Fruit fly (Drosophila melanogaster) whole organism, embryonic: ENCODE measurements around the gene Sfp33A2.

Experiments
- Atf-2 ChIP-seq: fragments of 200-800 bp; sonication (Bioruptor generic); optimal IDR thresholded peaks from 2 replicates; lab custom pipeline; 2016; ENCODE audit warnings: missing biosample characterization, missing genetic modification characterization
- Bteb2 ChIP-seq: fragments of 200-800 bp; sonication (Bioruptor generic); optimal IDR thresholded peaks from 2 replicates; lab custom pipeline; 2016; ENCODE audit warnings: missing biosample characterization, missing genetic modification characterization
- CG10147 ChIP-seq: fragments of 200-800 bp; sonication (Bioruptor generic); optimal IDR thresholded peaks from 2 replicates; lab custom pipeline; 2019; ENCODE audit warnings: missing biosample characterization, mild to moderate bottlenecking, missing genetic modification characterization, moderate library complexity
- CG10366 ChIP-seq: fragments of 200-800 bp; sonication (Bioruptor generic); IDR thresholded peaks from 2 replicates; pipeline ENCODE4 v1.3.6; 2022; ENCODE audit warnings: missing biosample characterization, missing genetic modification characterization
- CG10431 ChIP-seq: fragments of 200-800 bp; sonication (Bioruptor generic); optimal IDR thresholded peaks from 3 replicates; lab custom pipeline; 2018; ENCODE audit warnings: missing biosample characterization, mild to moderate bottlenecking, missing genetic modification characterization
- CG11456 ChIP-seq: fragments of 200-800 bp; sonication (Bioruptor generic); IDR thresholded peaks from 3 replicates; pipeline ENCODE4 v1.3.6; 2022; ENCODE audit warnings: missing biosample characterization, missing genetic modification characterization
- CG11695 ChIP-seq: fragments of 200-800 bp; sonication (Bioruptor generic); IDR thresholded peaks from 3 replicates; pipeline ENCODE4 v1.3.6; 2022; ENCODE audit warnings: missing biosample characterization, missing genetic modification characterization
- CG13123 ChIP-seq: fragments of 200-800 bp; sonication (Bioruptor generic); optimal IDR thresholded peaks from 2 replicates; lab custom pipeline; 2016; ENCODE audit warnings: missing biosample characterization, missing genetic modification characterization
- CG14710 ChIP-seq: fragments of 200-800 bp; sonication (Bioruptor generic); optimal IDR thresholded peaks from 3 replicates; lab custom pipeline; 2019; ENCODE audit warnings: missing biosample characterization, mild to moderate bottlenecking, missing genetic modification characterization, moderate library complexity
- CG18262 ChIP-seq: fragments of 200-800 bp; optimal IDR thresholded peaks from 3 replicates; lab custom pipeline; 2019; ENCODE audit warnings: missing biosample characterization, mild to moderate bottlenecking, missing genetic modification characterization, moderate library complexity
- CG34224 ChIP-seq: fragments of 200-800 bp; sonication (Bioruptor generic); IDR thresholded peaks from 3 replicates; pipeline ENCODE4 v1.3.6; 2022; ENCODE audit warnings: missing biosample characterization, missing genetic modification characterization; ENCODE audit not compliant: partially characterized antibody
- CG4328 ChIP-seq: fragments of 200-800 bp; sonication (Bioruptor generic); optimal IDR thresholded peaks from 3 replicates; lab custom pipeline; 2017; ENCODE audit warnings: missing biosample characterization, missing genetic modification reagents, missing genetic modification characterization
- CG6854 ChIP-seq: fragments of 200-800 bp; sonication (Bioruptor generic); optimal IDR thresholded peaks from 3 replicates; lab custom pipeline; 2017; ENCODE audit warnings: missing biosample characterization, mild to moderate bottlenecking, missing genetic modification characterization
- CG7556 ChIP-seq: fragments of 200-800 bp; sonication (Bioruptor generic); optimal IDR thresholded peaks from 2 replicates; lab custom pipeline; 2017; ENCODE audit warnings: missing biosample characterization, mild to moderate bottlenecking, missing genetic modification characterization
- CG8089 ChIP-seq: fragments of 200-800 bp; sonication (Bioruptor generic); optimal IDR thresholded peaks from 3 replicates; lab custom pipeline; 2016; ENCODE audit warnings: missing biosample characterization, missing genetic modification characterization
- Dll ChIP-seq: fragments of 200-800 bp; sonication (Bioruptor generic); IDR thresholded peaks from 4 replicates; pipeline ENCODE4 v1.3.6; 2022; ENCODE audit warnings: missing biosample characterization, missing genetic modification characterization; ENCODE audit not compliant: partially characterized antibody
- GATAe ChIP-seq: fragments of 200-800 bp; sonication (Bioruptor generic); conservative IDR thresholded peaks from 2 replicates; pipeline ENCODE4 v1.3.6; 2022; ENCODE audit warnings: missing biosample characterization, missing genetic modification characterization
- H2.0 ChIP-seq: fragments of 200-800 bp; sonication (Bioruptor generic); IDR thresholded peaks from 2 replicates; pipeline ENCODE4 v1.3.6; 2022; ENCODE audit warnings: missing biosample characterization, missing genetic modification characterization
- HLH4C ChIP-seq: fragments of 200-800 bp; sonication (Bioruptor generic); IDR thresholded peaks from 3 replicates; pipeline ENCODE4 v1.3.6; 2022; ENCODE audit warnings: missing biosample characterization, missing genetic modification characterization; ENCODE audit not compliant: partially characterized antibody
- Hr39 ChIP-seq: fragments of >200 bp; optimal IDR thresholded peaks from 2 replicates; lab custom pipeline; 2017
- Mad ChIP-seq: fragments of 200-800 bp; sonication (Bioruptor generic); optimal IDR thresholded peaks from 2 replicates; lab custom pipeline; 2016; ENCODE audit warnings: missing biosample characterization, missing genetic modification characterization
- Med ChIP-seq: fragments of 200-800 bp; sonication (Bioruptor generic); peaks from one replicate; lab custom pipeline; 2016; ENCODE audit warnings: missing biosample characterization, missing genetic modification characterization, mild to moderate bottlenecking, inconsistent platforms, moderate library complexity
- Nf-YA ChIP-seq: fragments of 200-800 bp; sonication (Bioruptor generic); IDR thresholded peaks from 2 replicates; pipeline ENCODE4 v1.3.6; 2022; ENCODE audit warnings: missing biosample characterization, missing genetic modification characterization
- Nf-YB ChIP-seq: fragments of 200-800 bp; sonication (Bioruptor generic); optimal IDR thresholded peaks from 3 replicates; lab custom pipeline; 2019; ENCODE audit warnings: missing biosample characterization, mild to moderate bottlenecking, missing genetic modification characterization, moderate library complexity
- Pdp1 ChIP-seq, 2 experiments: fragments of 200-800 bp; sonication (Bioruptor generic); optimal IDR thresholded peaks; 3 replicates each; lab custom pipeline; 2016; ENCODE audit warnings: missing biosample characterization in 2 of 2, missing genetic modification characterization in 2 of 2, mild to moderate bottlenecking in 1 of 2, moderate library complexity in 1 of 2
- Sox100B ChIP-seq: fragments of 200-800 bp; sonication (Bioruptor generic); optimal IDR thresholded peaks from 3 replicates; lab custom pipeline; 2018; ENCODE audit warnings: missing biosample characterization, mild to moderate bottlenecking, missing genetic modification characterization
- Spps ChIP-seq: fragments of 200-800 bp; sonication (Bioruptor generic); optimal IDR thresholded peaks from 2 replicates; lab custom pipeline; 2018; ENCODE audit warnings: missing biosample characterization, mild to moderate bottlenecking, missing genetic modification characterization
- Stat92E ChIP-seq, 3 experiments: fragments of >200 bp in 2 of 3; fragments of 200-800 bp in 1 of 3; sonication (Bioruptor generic) in 1 of 3; optimal IDR thresholded peaks; 2 replicates each; lab custom pipeline; 2017 to 2019; ENCODE audit warnings: missing biosample characterization in 3 of 3, missing genetic modification characterization in 3 of 3, mild to moderate bottlenecking in 1 of 3, moderate library complexity in 1 of 3
- Tbp ChIP-seq: fragments of >200 bp; optimal IDR thresholded peaks from 2 replicates; lab custom pipeline; 2018; ENCODE audit warnings: missing biosample characterization, missing genetic modification characterization
- ato ChIP-seq: fragments of 200-800 bp; sonication (Bioruptor generic); IDR thresholded peaks from 2 replicates; pipeline ENCODE4 v1.3.6; 2022; ENCODE audit warnings: missing biosample characterization, missing genetic modification characterization; ENCODE audit not compliant: partially characterized antibody
- bab2 ChIP-seq: fragments of 200-800 bp; sonication (Bioruptor generic); optimal IDR thresholded peaks from 2 replicates; lab custom pipeline; 2016; ENCODE audit warnings: missing biosample characterization, missing genetic modification characterization
- crol ChIP-seq: fragments of 200-800 bp; sonication (Bioruptor generic); IDR thresholded peaks from 2 replicates; pipeline ENCODE4 v1.3.6; 2022; ENCODE audit warnings: missing biosample characterization, missing genetic modification characterization
- cwo ChIP-seq: fragments of 200-800 bp; sonication (Bioruptor generic); optimal IDR thresholded peaks from 3 replicates; lab custom pipeline; 2017; ENCODE audit warnings: missing biosample characterization, missing genetic modification characterization, mild to moderate bottlenecking, moderate library complexity, missing genetic modification reagents
- dpn ChIP-seq, 2 experiments: fragments of 200-800 bp; sonication (Bioruptor generic); optimal IDR thresholded peaks; 3 replicates each; lab custom pipeline; 2016; ENCODE audit warnings: missing biosample characterization in 2 of 2, missing genetic modification characterization in 2 of 2
- dysf ChIP-seq: fragments of 200-800 bp; sonication (Bioruptor generic); IDR thresholded peaks from 3 replicates; pipeline ENCODE4 v1.3.6; 2022; ENCODE audit warnings: missing biosample characterization, missing genetic modification characterization
- ems ChIP-seq: fragments of 200-800 bp; sonication (Bioruptor generic); optimal IDR thresholded peaks from 3 replicates; lab custom pipeline; 2016; ENCODE audit warnings: missing biosample characterization, missing genetic modification characterization
- exex ChIP-seq: fragments of 200-800 bp; sonication (Bioruptor generic); optimal IDR thresholded peaks from 4 replicates; lab custom pipeline; 2018; ENCODE audit warnings: missing biosample characterization, mild to moderate bottlenecking, missing genetic modification characterization, moderate library complexity
- jing ChIP-seq: fragments of 200-800 bp; sonication (Bioruptor generic); optimal IDR thresholded peaks from 2 replicates; lab custom pipeline; 2018; ENCODE audit warnings: missing biosample characterization, mild to moderate bottlenecking, missing genetic modification characterization
- lola ChIP-seq, 3 experiments: fragments of >200 bp in 2 of 3; fragments of 200-800 bp in 1 of 3; sonication (Bioruptor generic) in 1 of 3; optimal IDR thresholded peaks; 2 replicates each; lab custom pipeline; 2017 to 2019; ENCODE audit warnings: missing biosample characterization in 3 of 3, missing genetic modification characterization in 3 of 3, mild to moderate bottlenecking in 1 of 3, moderate library complexity in 1 of 3
- lov ChIP-seq, 2 experiments: fragments of 200-800 bp in 1 of 2; fragments of >200 bp in 1 of 2; sonication (Bioruptor generic) in 1 of 2; IDR thresholded peaks in 1 of 2; optimal IDR thresholded peaks in 1 of 2; 2 replicates in 1 of 2; 3 replicates in 1 of 2; pipeline versions ENCODE4 v1.3.6 to Lab custom; 2017 to 2022; ENCODE audit warnings: missing biosample characterization in 1 of 2, missing genetic modification characterization in 1 of 2
- nom ChIP-seq: fragments of 200-800 bp; sonication (Bioruptor generic); optimal IDR thresholded peaks from 2 replicates; lab custom pipeline; 2017; ENCODE audit warnings: missing biosample characterization, missing genetic modification characterization, mild to moderate bottlenecking, moderate library complexity, missing genetic modification reagents
- pan ChIP-seq, 4 experiments: fragments of >200 bp in 3 of 4; fragments of 200-800 bp in 1 of 4; sonication (Bioruptor generic) in 1 of 4; optimal IDR thresholded peaks in 3 of 4; IDR thresholded peaks in 1 of 4; 2 replicates each; pipeline versions ENCODE4 v1.3.6 to Lab custom; 2017 to 2022; ENCODE audit warnings: missing biosample characterization in 2 of 4, missing genetic modification characterization in 2 of 4, mixed read lengths in 1 of 4
- sens ChIP-seq: fragments of 200-800 bp; sonication (Bioruptor generic); peaks from one replicate; lab custom pipeline; 2016; ENCODE audit warnings: missing biosample characterization, missing genetic modification characterization
- sens-2 ChIP-seq: fragments of 200-800 bp; sonication (Bioruptor generic); IDR thresholded peaks from 2 replicates; pipeline ENCODE4 v1.3.6; 2022; ENCODE audit warnings: missing biosample characterization, missing genetic modification characterization
- sob ChIP-seq: fragments of 200-800 bp; sonication (Bioruptor generic); IDR thresholded peaks from 2 replicates; pipeline ENCODE4 v1.3.6; 2022; ENCODE audit warnings: missing biosample characterization, missing genetic modification characterization
- trh ChIP-seq: fragments of 200-800 bp; sonication (Bioruptor generic); optimal IDR thresholded peaks from 2 replicates; lab custom pipeline; 2016; ENCODE audit warnings: missing biosample characterization, missing genetic modification characterization
- twi ChIP-seq: fragments of 200-800 bp; optimal IDR thresholded peaks from 2 replicates; lab custom pipeline; 2019; ENCODE audit warnings: missing biosample characterization, mild to moderate bottlenecking, missing genetic modification characterization, moderate library complexity

Sfp33A2 gene

dm6 chr2L:11804228-11805044, 33.1 kb upstream of the Sfp33A2 start (continued):
- TF ChIP-seq Atf-2 (GFP tag; lab: Kevin White, UChicago), result no peak
- TF ChIP-seq bab2 (GFP tag; lab: Kevin White, UChicago), result no peak
- no peak for TF ChIP-seq CG11456 (GFP tag; lab: Robert Waterston, UW)
- TF ChIP-seq Stat92E (GFP tag; optimal IDR thresholded peaks at IDR 0.05; lab: Kevin White, UChicago), result no peak
- no peak for TF ChIP-seq Pdp1 (GFP tag; optimal IDR thresholded peaks at IDR 0.05; lab: Kevin White, UChicago)
- peak; percentile 29 for TF ChIP-seq Hr39 (lab: Kevin White, UChicago)
- TF ChIP-seq nom (GFP tag; lab: Kevin White, UChicago), result peak; percentile 28
- 0 out of 3 replicates have a peak, but pooled peaks have one; percentile 33 for TF ChIP-seq CG34224 (GFP tag; lab: Robert Waterston, UW)
- no peak for TF ChIP-seq exex (tag; lab: Kevin White, UChicago)
- TF ChIP-seq Med (GFP tag; lab: Kevin White, UChicago), result peak; percentile 59
- TF ChIP-seq dpn (GFP tag; optimal IDR thresholded peaks at IDR 0.05; lab: Kevin White, UChicago), result no peak
- peak; percentile 57 for TF ChIP-seq Nf-YB (GFP tag; lab: Kevin White, UChicago)
- TF ChIP-seq HLH4C, result 0 out of 3 replicates have a peak, but pooled peaks have one; percentile 23
- no peak for TF ChIP-seq jing (GFP tag; lab: Kevin White, UChicago)
- TF ChIP-seq sens (GFP tag; lab: Kevin White, UChicago), result peak; percentile 27
- no peak for TF ChIP-seq lov (optimal IDR thresholded peaks at IDR 0.05; lab: Kevin White, UChicago)
- no peak for TF ChIP-seq lov (GFP tag; IDR thresholded peaks at IDR 0.05; lab: Robert Waterston, UW)
- TF ChIP-seq ato (GFP tag; lab: Robert Waterston, UW), result no peak
- TF ChIP-seq sens-2 (GFP tag; lab: Robert Waterston, UW), result no peak
- TF ChIP-seq CG18262, result no peak
- TF ChIP-seq Dll (GFP tag; lab: Robert Waterston, UW), result 0 out of 4 replicates have a peak, but pooled peaks have one; percentile 23
- TF ChIP-seq cwo (GFP tag; lab: Kevin White, UChicago), result no peak
- no peak for TF ChIP-seq Nf-YA (GFP tag; lab: Robert Waterston, UW)
- TF ChIP-seq sob (GFP tag; lab: Robert Waterston, UW), result no peak
- TF ChIP-seq CG14710, result no peak
- TF ChIP-seq CG4328 (GFP tag; lab: Kevin White, UChicago), result no peak
- no peak for TF ChIP-seq Bteb2 (GFP tag; lab: Kevin White, UChicago)
- TF ChIP-seq trh (GFP tag; lab: Kevin White, UChicago), result no peak
- no peak for TF ChIP-seq Sox100B (GFP tag; lab: Kevin White, UChicago)
- no peak for TF ChIP-seq dysf (GFP tag; lab: Robert Waterston, UW)
- no peak for TF ChIP-seq CG10147 (GFP tag; lab: Kevin White, UChicago)
- no peak for TF ChIP-seq Mad (GFP tag; lab: Kevin White, UChicago)
- TF ChIP-seq lola (GFP tag; optimal IDR thresholded peaks at IDR 0.05; lab: Kevin White, UChicago), result no peak
- TF ChIP-seq Tbp (GFP tag; lab: Kevin White, UChicago), result no peak
- no peak for TF ChIP-seq Spps
- TF ChIP-seq pan (optimal IDR thresholded peaks at IDR 0.05; lab: Kevin White, UChicago), result no peak
- TF ChIP-seq pan (GFP tag; optimal IDR thresholded peaks at IDR 0.05 in 1 of 2, IDR thresholded peaks at IDR 0.05 in 1 of 2), result no peak
- no peak for TF ChIP-seq CG6854 (GFP tag; lab: Kevin White, UChicago)
- 0 out of 3 replicates have a peak, but pooled peaks have one; percentile 31 for TF ChIP-seq CG11695
- no peak for TF ChIP-seq twi (tag; lab: Kevin White, UChicago)
- no peak for TF ChIP-seq GATAe (GFP tag; lab: Robert Waterston, UW)
- TF ChIP-seq H2.0 (GFP tag; lab: Robert Waterston, UW), result no peak
- TF ChIP-seq CG10366 (GFP tag; lab: Robert Waterston, UW), result no peak
- TF ChIP-seq CG10431, result peak; percentile 15
- TF ChIP-seq ems (GFP tag; lab: Kevin White, UChicago), result no peak
- TF ChIP-seq crol (GFP tag; lab: Robert Waterston, UW), result peak; percentile 99
- no peak for TF ChIP-seq CG8089 (GFP tag; lab: Kevin White, UChicago)
- no peak for TF ChIP-seq CG13123 (GFP tag; lab: Kevin White, UChicago)
- TF ChIP-seq CG7556 (GFP tag; lab: Kevin White, UChicago), result no peak
